Worm (Caenorhabditis elegans) whole organism, midembryonic: ENCODE results near the gene sea-2.

Source experiments
- cog-1 ChIP-seq: sonication (generic microtip); optimal IDR thresholded peaks from 2 replicates; lab custom pipeline; 2016; ENCODE audit warnings: missing genetic modification characterization, missing compliant biosample characterization
- flt-1 ChIP-seq: fragments of 200-800 bp; sonication (Bioruptor generic); IDR thresholded peaks from 2 replicates; pipeline ENCODE4 v1.3.6; 2022; ENCODE audit warnings: missing genetic modification characterization, missing compliant biosample characterization
- klf-2 ChIP-seq: fragments of 200-800 bp; sonication (Bioruptor generic); conservative IDR thresholded peaks from 2 replicates; pipeline ENCODE4 v1.3.6; 2022; ENCODE audit warnings: missing genetic modification reagents, missing genetic modification characterization, missing compliant biosample characterization
- ref-1 ChIP-seq: fragments of 200-800 bp; sonication (Bioruptor generic); conservative IDR thresholded peaks from 2 replicates; pipeline ENCODE4 v1.3.6; 2022; ENCODE audit warnings: missing genetic modification reagents, missing genetic modification characterization, missing compliant biosample characterization
- ztf-23 ChIP-seq: fragments of 200-800 bp; sonication (Bioruptor generic); IDR thresholded peaks from 2 replicates; pipeline ENCODE4 v1.3.6; 2022; ENCODE audit warnings: missing genetic modification reagents, missing genetic modification characterization, missing compliant biosample characterization
- ztf-29 ChIP-seq: fragments of 200-800 bp; sonication (Bioruptor generic); IDR thresholded peaks from 2 replicates; pipeline ENCODE4 v1.3.6; 2022; ENCODE audit warnings: missing genetic modification reagents, missing genetic modification characterization, missing compliant biosample characterization

DNA sequence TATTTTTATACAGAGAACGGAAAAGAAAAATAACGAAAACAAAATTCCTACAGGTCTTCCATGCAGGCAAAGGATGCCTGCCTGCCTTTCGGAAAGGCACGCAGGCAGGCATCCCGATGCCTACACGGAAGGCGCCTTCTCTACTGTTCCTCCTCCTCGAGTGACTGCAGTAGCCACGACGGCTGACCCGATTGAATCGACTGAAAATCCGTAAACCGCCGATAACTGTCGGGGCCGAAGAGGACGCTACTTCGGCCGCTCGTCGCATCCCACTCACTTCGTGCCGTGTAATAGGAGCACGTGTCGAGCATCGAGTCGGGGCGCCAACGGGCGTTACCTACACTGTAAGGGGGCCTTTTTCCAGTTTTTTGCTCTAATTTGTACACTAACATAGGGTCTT, 29.6 kb upstream of the sea-2 start:
- TF ChIP-seq ztf-23 = no peak
- TF ChIP-seq cog-1 (tag; lab: Kevin White, UChicago) = no peak
- no peak for TF ChIP-seq ztf-29 (GFP tag; lab: Robert Waterston, UW)
- TF ChIP-seq ref-1 (GFP tag; lab: Robert Waterston, UW) = no peak
- no peak for TF ChIP-seq flt-1
- no peak for TF ChIP-seq klf-2
